Fruit fly (Drosophila melanogaster) whole organism, embryonic: ENCODE data around the gene mus101.

ENCODE experiments used
- Ada2b ChIP-seq: fragments of 200-800 bp; sonication (Bioruptor generic); IDR thresholded peaks from 2 replicates; pipeline ENCODE4 v1.3.6; 2022; ENCODE audit warnings: missing biosample characterization, missing genetic modification characterization
- Atf-2 ChIP-seq: fragments of 200-800 bp; sonication (Bioruptor generic); optimal IDR thresholded peaks from 2 replicates; lab custom pipeline; 2016; ENCODE audit warnings: missing biosample characterization, missing genetic modification characterization
- CG11398 ChIP-seq: fragments of 200-800 bp; sonication (Bioruptor generic); optimal IDR thresholded peaks from 2 replicates; lab custom pipeline; 2016; ENCODE audit warnings: missing biosample characterization, missing genetic modification characterization
- CG15479 ChIP-seq: fragments of 200-800 bp; sonication (Bioruptor generic); optimal IDR thresholded peaks from 3 replicates; lab custom pipeline; 2019; ENCODE audit warnings: missing biosample characterization, mild to moderate bottlenecking, missing genetic modification characterization, moderate library complexity
- CG17361 ChIP-seq: fragments of 200-800 bp; sonication (Bioruptor generic); IDR thresholded peaks from 3 replicates; pipeline ENCODE4 v1.3.6; 2022; ENCODE audit warnings: missing biosample characterization, missing genetic modification characterization
- CG17612 ChIP-seq: fragments of 200-800 bp; sonication (Bioruptor generic); IDR thresholded peaks from 2 replicates; pipeline ENCODE4 v1.3.6; 2022; ENCODE audit warnings: missing biosample characterization, missing genetic modification characterization
- CG18476 ChIP-seq: fragments of 200-800 bp; sonication (Bioruptor generic); optimal IDR thresholded peaks from 2 replicates; lab custom pipeline; 2016; ENCODE audit warnings: missing biosample characterization, mild to moderate bottlenecking, missing genetic modification characterization
- CG2712 ChIP-seq: fragments of 200-800 bp; optimal IDR thresholded peaks from 3 replicates; lab custom pipeline; 2019; ENCODE audit warnings: missing biosample characterization, mild to moderate bottlenecking, missing genetic modification characterization, moderate library complexity
- CG32532 ChIP-seq: fragments of 200-800 bp; sonication (Bioruptor generic); IDR thresholded peaks from 2 replicates; pipeline ENCODE4 v1.3.6; 2022; ENCODE audit warnings: missing biosample characterization, missing genetic modification characterization
- CG33557 ChIP-seq: fragments of 200-800 bp; sonication (Bioruptor generic); optimal IDR thresholded peaks from 2 replicates; lab custom pipeline; 2019; ENCODE audit warnings: missing biosample characterization, mild to moderate bottlenecking, missing genetic modification characterization, moderate library complexity
- CG34224 ChIP-seq: fragments of 200-800 bp; sonication (Bioruptor generic); IDR thresholded peaks from 3 replicates; pipeline ENCODE4 v1.3.6; 2022; ENCODE audit warnings: missing biosample characterization, missing genetic modification characterization; ENCODE audit not compliant: partially characterized antibody
- CG34376 ChIP-seq: fragments of 200-800 bp; sonication (Bioruptor generic); optimal IDR thresholded peaks from 2 replicates; lab custom pipeline; 2018; ENCODE audit warnings: missing biosample characterization, mild to moderate bottlenecking, missing genetic modification characterization
- CG6272 ChIP-seq: fragments of 200-800 bp; sonication (Bioruptor generic); IDR thresholded peaks from 2 replicates; pipeline ENCODE4 v1.3.6; 2022; ENCODE audit warnings: missing biosample characterization, missing genetic modification characterization
- CG6689 ChIP-seq: fragments of 200-800 bp; sonication (Bioruptor generic); IDR thresholded peaks from 2 replicates; pipeline ENCODE4 v1.3.6; 2022; ENCODE audit warnings: missing biosample characterization, missing genetic modification characterization
- CG6813 ChIP-seq: fragments of 200-800 bp; sonication (Bioruptor generic); optimal IDR thresholded peaks from 2 replicates; lab custom pipeline; 2017; ENCODE audit warnings: missing biosample characterization, missing genetic modification characterization, mild to moderate bottlenecking, moderate library complexity, missing genetic modification reagents
- CG7556 ChIP-seq: fragments of 200-800 bp; sonication (Bioruptor generic); optimal IDR thresholded peaks from 2 replicates; lab custom pipeline; 2017; ENCODE audit warnings: missing biosample characterization, mild to moderate bottlenecking, missing genetic modification characterization
- CG8281 ChIP-seq: fragments of 200-800 bp; sonication (Bioruptor generic); optimal IDR thresholded peaks from 2 replicates; lab custom pipeline; 2018; ENCODE audit warnings: missing biosample characterization, mild to moderate bottlenecking, missing genetic modification characterization, moderate library complexity
- CG9215 ChIP-seq: fragments of 200-800 bp; sonication (Bioruptor generic); IDR thresholded peaks from 2 replicates; pipeline ENCODE4 v1.3.6; 2022; ENCODE audit warnings: missing biosample characterization, missing genetic modification characterization
- CG9609 ChIP-seq: fragments of 200-800 bp; sonication (Bioruptor generic); optimal IDR thresholded peaks from 3 replicates; lab custom pipeline; 2016; ENCODE audit warnings: missing biosample characterization, missing genetic modification characterization
- Camta ChIP-seq: fragments of 200-800 bp; sonication (Bioruptor generic); optimal IDR thresholded peaks from 2 replicates; lab custom pipeline; 2016; ENCODE audit warnings: missing biosample characterization, missing genetic modification characterization
- Fer2 ChIP-seq: fragments of 200-800 bp; sonication (Bioruptor generic); optimal IDR thresholded peaks from 2 replicates; lab custom pipeline; 2018; ENCODE audit warnings: missing biosample characterization, mild to moderate bottlenecking, missing genetic modification characterization, moderate library complexity
- HLH3B ChIP-seq: fragments of 200-800 bp; sonication (Bioruptor generic); IDR thresholded peaks from 2 replicates; pipeline ENCODE4 v1.3.6; 2022; ENCODE audit warnings: missing biosample characterization, missing genetic modification characterization
- HLH54F ChIP-seq: fragments of 200-800 bp; sonication (Bioruptor generic); optimal IDR thresholded peaks from 3 replicates; lab custom pipeline; 2016; ENCODE audit warnings: missing biosample characterization, missing genetic modification characterization
- Hr3 ChIP-seq: fragments of 200-800 bp; sonication (Bioruptor generic); optimal IDR thresholded peaks from 3 replicates; lab custom pipeline; 2016; ENCODE audit warnings: missing biosample characterization, missing genetic modification characterization
- Med ChIP-seq: fragments of 200-800 bp; sonication (Bioruptor generic); peaks from one replicate; lab custom pipeline; 2016; ENCODE audit warnings: missing biosample characterization, missing genetic modification characterization, mild to moderate bottlenecking, inconsistent platforms, moderate library complexity
- NC2α ChIP-seq: fragments of 200-800 bp; sonication (Bioruptor generic); optimal IDR thresholded peaks from 2 replicates; lab custom pipeline; 2016; ENCODE audit warnings: missing biosample characterization, missing genetic modification characterization
- Ravus ChIP-seq: fragments of 200-800 bp; sonication (Bioruptor generic); IDR thresholded peaks from 2 replicates; pipeline ENCODE4 v1.3.6; 2022; ENCODE audit warnings: missing biosample characterization, missing genetic modification characterization
- Usf ChIP-seq: fragments of 200-800 bp; sonication (Bioruptor generic); optimal IDR thresholded peaks from 2 replicates; lab custom pipeline; 2017; ENCODE audit warnings: missing genotype, missing biosample characterization, missing genetic modification characterization
- bab2 ChIP-seq: fragments of 200-800 bp; sonication (Bioruptor generic); optimal IDR thresholded peaks from 2 replicates; lab custom pipeline; 2016; ENCODE audit warnings: missing biosample characterization, missing genetic modification characterization
- crp ChIP-seq, 2 experiments: fragments of 200-800 bp; sonication (Bioruptor generic); optimal IDR thresholded peaks; 2 replicates in 1 of 2; 3 replicates in 1 of 2; lab custom pipeline; 2017; ENCODE audit warnings: missing biosample characterization in 2 of 2, missing genetic modification characterization in 2 of 2, mild to moderate bottlenecking in 1 of 2, moderate library complexity in 1 of 2
- da ChIP-seq: fragments of 200-800 bp; sonication (Bioruptor generic); optimal IDR thresholded peaks from 2 replicates; lab custom pipeline; 2016; ENCODE audit warnings: missing biosample characterization, missing genetic modification characterization
- esg ChIP-seq: fragments of 200-800 bp; sonication (Bioruptor generic); conservative IDR thresholded peaks from 2 replicates; pipeline ENCODE4 v1.3.6; 2022; ENCODE audit warnings: missing biosample characterization, missing genetic modification characterization
- fd96Cb ChIP-seq: fragments of 200-800 bp; sonication (Bioruptor generic); optimal IDR thresholded peaks from 2 replicates; lab custom pipeline; 2018; ENCODE audit warnings: missing biosample characterization, mild to moderate bottlenecking, missing genetic modification characterization, moderate library complexity
- gcm ChIP-seq: fragments of 200-800 bp; sonication (Bioruptor generic); optimal IDR thresholded peaks from 2 replicates; lab custom pipeline; 2019; ENCODE audit warnings: missing biosample characterization, mild to moderate bottlenecking, missing genetic modification characterization, moderate library complexity
- gt ChIP-seq: fragments of 200-800 bp; sonication (Bioruptor generic); IDR thresholded peaks from 2 replicates; pipeline ENCODE4 v1.3.6; 2022; ENCODE audit warnings: missing biosample characterization, missing genetic modification characterization
- klu ChIP-seq: fragments of 200-800 bp; sonication (Bioruptor generic); IDR thresholded peaks from 2 replicates; pipeline ENCODE4 v1.3.6; 2022; ENCODE audit warnings: missing biosample characterization, missing genetic modification characterization
- oc ChIP-seq: fragments of 200-800 bp; sonication (Bioruptor generic); optimal IDR thresholded peaks from 2 replicates; lab custom pipeline; 2018; ENCODE audit warnings: missing biosample characterization, mild to moderate bottlenecking, missing genetic modification characterization, moderate library complexity
- pho ChIP-seq: fragments of 200-800 bp; sonication (Bioruptor generic); optimal IDR thresholded peaks from 2 replicates; lab custom pipeline; 2016; ENCODE audit warnings: missing biosample characterization, missing genetic modification characterization
- psq ChIP-seq: fragments of 200-800 bp; sonication (Bioruptor generic); optimal IDR thresholded peaks from 2 replicates; lab custom pipeline; 2017; ENCODE audit warnings: missing biosample characterization, missing genetic modification characterization
- ranshi ChIP-seq: fragments of 200-800 bp; sonication (Bioruptor generic); IDR thresholded peaks from 2 replicates; pipeline ENCODE4 v1.3.6; 2022; ENCODE audit warnings: missing biosample characterization, missing genetic modification characterization
- sc ChIP-seq, 3 experiments: fragments of >200 bp in 2 of 3; fragments of 200-800 bp in 1 of 3; sonication (Bioruptor generic) in 1 of 3; optimal IDR thresholded peaks; 2 replicates in 2 of 3; 3 replicates in 1 of 3; lab custom pipeline; 2017; ENCODE audit warnings: mild to moderate bottlenecking in 1 of 3, missing biosample characterization in 1 of 3, missing genetic modification characterization in 1 of 3, missing genetic modification reagents in 1 of 3
- schlank ChIP-seq: fragments of 200-800 bp; sonication (Bioruptor generic); optimal IDR thresholded peaks from 2 replicates; lab custom pipeline; 2018; ENCODE audit warnings: missing biosample characterization, mild to moderate bottlenecking, missing genetic modification characterization
- shn ChIP-seq: fragments of 200-800 bp; sonication (Bioruptor generic); optimal IDR thresholded peaks from 3 replicates; lab custom pipeline; 2016; ENCODE audit warnings: missing biosample characterization, missing genetic modification characterization
- sisA ChIP-seq: fragments of 200-800 bp; sonication (Bioruptor generic); IDR thresholded peaks from 2 replicates; pipeline ENCODE4 v1.3.6; 2022; ENCODE audit warnings: missing biosample characterization, missing genetic modification characterization
- sob ChIP-seq: fragments of 200-800 bp; sonication (Bioruptor generic); IDR thresholded peaks from 2 replicates; pipeline ENCODE4 v1.3.6; 2022; ENCODE audit warnings: missing biosample characterization, missing genetic modification characterization
- sr ChIP-seq: fragments of 200-800 bp; sonication (Bioruptor generic); IDR thresholded peaks from 3 replicates; pipeline ENCODE4 v1.3.6; 2022; ENCODE audit warnings: missing biosample characterization, missing genetic modification characterization
- stwl ChIP-seq: fragments of 200-800 bp; sonication (Bioruptor generic); optimal IDR thresholded peaks from 3 replicates; lab custom pipeline; 2018; ENCODE audit warnings: missing biosample characterization, mild to moderate bottlenecking, missing genetic modification characterization, moderate library complexity
- tap ChIP-seq: fragments of 200-800 bp; optimal IDR thresholded peaks from 3 replicates; lab custom pipeline; 2019; ENCODE audit warnings: missing biosample characterization, mild to moderate bottlenecking, missing genetic modification characterization, moderate library complexity
- twi ChIP-seq: fragments of 200-800 bp; optimal IDR thresholded peaks from 2 replicates; lab custom pipeline; 2019; ENCODE audit warnings: missing biosample characterization, mild to moderate bottlenecking, missing genetic modification characterization, moderate library complexity
- zfh1 ChIP-seq: fragments of 200-800 bp; sonication (Bioruptor generic); IDR thresholded peaks from 3 replicates; pipeline ENCODE4 v1.3.6; 2022; ENCODE audit warnings: missing biosample characterization, missing genetic modification characterization

mus101 gene

DNA sequence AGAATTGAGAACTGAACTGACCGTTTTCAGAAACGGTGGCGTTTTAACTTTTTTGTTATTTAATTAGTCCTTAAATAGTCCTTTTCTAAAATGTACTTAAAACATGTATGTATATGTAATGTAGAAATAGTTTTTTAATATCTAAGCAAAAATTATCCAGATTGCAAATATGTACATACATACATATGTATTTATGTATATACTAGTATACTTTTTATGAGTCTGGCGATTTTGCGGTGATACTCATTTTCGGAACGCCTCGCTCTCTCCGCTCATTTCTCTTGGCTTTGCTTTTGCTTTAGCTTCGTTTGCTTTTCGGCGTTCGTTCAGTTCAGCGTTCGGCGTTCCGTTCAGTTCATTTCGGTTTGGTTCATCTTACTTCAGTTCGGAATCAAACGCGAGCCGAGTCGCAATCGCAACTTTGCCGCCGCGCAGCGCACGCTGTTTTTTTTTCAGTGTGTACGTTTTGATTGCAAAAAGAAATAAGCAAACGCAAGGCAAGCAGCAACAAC, 40.4 kb downstream of the mus101 start, which contains the start of gene rdgB (continued):
- peak; percentile 56 for TF ChIP-seq Fer2 (tag; lab: Kevin White, UChicago)
- TF ChIP-seq klu (GFP tag; lab: Robert Waterston, UW): peak; percentile 62; the same call in 1 of the 2 replicates
- peak; percentile 82 for TF ChIP-seq fd96Cb (tag; lab: Kevin White, UChicago)
- TF ChIP-seq CG7556 (GFP tag; lab: Kevin White, UChicago): peak; percentile 84
- no peak for TF ChIP-seq CG34224 (GFP tag; lab: Robert Waterston, UW)
- TF ChIP-seq oc (tag; lab: Kevin White, UChicago): peak; percentile 63
- TF ChIP-seq CG18476 (GFP tag; lab: Kevin White, UChicago): peak; percentile 72
- peak; percentile 72 for TF ChIP-seq HLH3B (GFP tag; lab: Robert Waterston, UW)
- no peak for TF ChIP-seq CG11398
- TF ChIP-seq schlank (tag; lab: Kevin White, UChicago): peak; percentile 3
- TF ChIP-seq CG33557 (GFP tag; lab: Kevin White, UChicago): peak; percentile 43
- TF ChIP-seq ranshi (GFP tag; lab: Robert Waterston, UW): peak; percentile 65; the same call in 1 of the 2 replicates
- TF ChIP-seq sob (GFP tag; lab: Robert Waterston, UW): peak; percentile 83
- peak; percentile 3 for TF ChIP-seq NC2α (GFP tag; lab: Kevin White, UChicago)
- peak; percentile 80 for TF ChIP-seq CG6689 (GFP tag; lab: Robert Waterston, UW)
- TF ChIP-seq stwl (tag; lab: Kevin White, UChicago): no peak
- TF ChIP-seq pho: peak; percentile 57
- peak; percentile 73 for TF ChIP-seq CG32532 (GFP tag; lab: Robert Waterston, UW)
- peak; percentile 22 for TF ChIP-seq HLH54F
- TF ChIP-seq CG6813 (GFP tag; lab: Kevin White, UChicago): peak; percentile 50
- TF ChIP-seq twi (tag; lab: Kevin White, UChicago): peak; percentile 63
- no peak for TF ChIP-seq CG15479 (GFP tag; lab: Kevin White, UChicago)
- peak; percentile 68 for TF ChIP-seq gcm
- peak; percentile 72; the same call in 1 of the 2 replicates for TF ChIP-seq sisA (GFP tag; lab: Robert Waterston, UW)
- peak; percentile 58 for TF ChIP-seq Ada2b
- peak; percentile 53 for TF ChIP-seq Usf (GFP tag; lab: Kevin White, UChicago)
- peak; percentile 51 for TF ChIP-seq CG8281 (tag; lab: Kevin White, UChicago)
- peak in 1 of 2 experiments; percentile 37 for TF ChIP-seq crp (GFP tag; optimal IDR thresholded peaks at IDR 0.05; lab: Kevin White, UChicago)
- 0 out of 2 replicates have a peak, but pooled peaks have one; percentile 44 for TF ChIP-seq esg (GFP tag; lab: Robert Waterston, UW)
- TF ChIP-seq sc (optimal IDR thresholded peaks at IDR 0.05; lab: Kevin White, UChicago): no peak
- peak; percentile 60 for TF ChIP-seq sc (GFP tag; optimal IDR thresholded peaks at IDR 0.05; lab: Kevin White, UChicago)
- peak; percentile 70 for TF ChIP-seq CG34376 (GFP tag; lab: Kevin White, UChicago)
- TF ChIP-seq Med: peak; percentile 74
- TF ChIP-seq zfh1 (GFP tag; lab: Robert Waterston, UW): peak; percentile 64; the same call in 2 of the 3 replicates
- peak; percentile 94 for TF ChIP-seq CG17361 (GFP tag; lab: Robert Waterston, UW)
- TF ChIP-seq Ravus (GFP tag; lab: Robert Waterston, UW): peak; percentile 13; the same call in 1 of the 2 replicates
- TF ChIP-seq sr (GFP tag; lab: Robert Waterston, UW): no peak
- TF ChIP-seq shn (GFP tag; lab: Kevin White, UChicago): no peak
- TF ChIP-seq tap: peak; percentile 41
- peak; percentile 77 for TF ChIP-seq Hr3 (GFP tag; lab: Kevin White, UChicago)
- TF ChIP-seq gt (GFP tag; lab: Robert Waterston, UW): no peak
- peak; percentile 11 for TF ChIP-seq CG9609 (GFP tag; lab: Kevin White, UChicago)
- TF ChIP-seq Atf-2 (GFP tag; lab: Kevin White, UChicago): peak; percentile 21
- no peak for TF ChIP-seq Camta (GFP tag; lab: Kevin White, UChicago)
- TF ChIP-seq psq (GFP tag; lab: Kevin White, UChicago): peak; percentile 86
- TF ChIP-seq CG17612 (GFP tag; lab: Robert Waterston, UW): no peak
- peak; percentile 85 for TF ChIP-seq CG2712 (tag; lab: Kevin White, UChicago)
- TF ChIP-seq CG6272: no peak
- peak; percentile 81 for TF ChIP-seq CG9215 (GFP tag; lab: Robert Waterston, UW)
- TF ChIP-seq da (GFP tag; lab: Kevin White, UChicago): no peak
- peak; percentile 37 for TF ChIP-seq bab2 (GFP tag; lab: Kevin White, UChicago)
